Fruit fly (Drosophila melanogaster) whole organism, adult: Measurements from ENCODE around the gene CG18170.

Experiments used
- CG11617 ChIP-seq: fragments of 200-800 bp; sonication (Bioruptor generic); optimal IDR thresholded peaks from 2 replicates; lab custom pipeline; 2017; ENCODE audit warnings: mild to moderate bottlenecking, missing biosample characterization, missing genetic modification reagents, missing genetic modification characterization
- CG12768 ChIP-seq: fragments of 200-800 bp; sonication (Bioruptor generic); optimal IDR thresholded peaks from 2 replicates; lab custom pipeline; 2017; ENCODE audit warnings: missing biosample characterization, missing genetic modification characterization, mild to moderate bottlenecking, moderate library complexity, missing genetic modification reagents
- CG14711 ChIP-seq: fragments of 200-800 bp; sonication (Bioruptor generic); optimal IDR thresholded peaks from 2 replicates; lab custom pipeline; 2018; ENCODE audit warnings: missing biosample characterization, mild to moderate bottlenecking, missing genetic modification characterization, moderate library complexity
- CG1620 ChIP-seq: fragments of 200-800 bp; sonication (Bioruptor generic); optimal IDR thresholded peaks from 2 replicates; lab custom pipeline; 2016; ENCODE audit warnings: missing biosample characterization, missing genetic modification characterization
- CG33017 ChIP-seq: fragments of 200-800 bp; sonication (Bioruptor generic); optimal IDR thresholded peaks from 2 replicates; lab custom pipeline; 2018; ENCODE audit warnings: missing biosample characterization, mild to moderate bottlenecking, missing genetic modification characterization, moderate library complexity
- CG5204 ChIP-seq: fragments of 200-800 bp; sonication (Bioruptor generic); optimal IDR thresholded peaks from 2 replicates; lab custom pipeline; 2016; ENCODE audit warnings: missing biosample characterization, missing genetic modification characterization
- CG7045 ChIP-seq: fragments of 200-800 bp; sonication (Bioruptor generic); optimal IDR thresholded peaks from 2 replicates; lab custom pipeline; 2017; ENCODE audit warnings: missing biosample characterization, mild to moderate bottlenecking, missing genetic modification characterization
- CG7101 ChIP-seq: fragments of 200-800 bp; sonication (Bioruptor generic); optimal IDR thresholded peaks from 2 replicates; lab custom pipeline; 2018; ENCODE audit warnings: missing biosample characterization, mild to moderate bottlenecking, missing genetic modification characterization, moderate library complexity
- Clk ChIP-seq: fragments of 200-800 bp; sonication (Bioruptor generic); optimal IDR thresholded peaks from 2 replicates; lab custom pipeline; 2017; ENCODE audit warnings: missing biosample characterization, missing genetic modification characterization
- Crg-1 ChIP-seq: fragments of 200-800 bp; sonication (Bioruptor generic); optimal IDR thresholded peaks from 2 replicates; lab custom pipeline; 2016; ENCODE audit warnings: missing biosample characterization, missing genetic modification characterization
- Hr96 ChIP-seq: fragments of 200-800 bp; sonication (Bioruptor generic); optimal IDR thresholded peaks from 2 replicates; lab custom pipeline; 2016; ENCODE audit warnings: missing biosample characterization, missing genetic modification characterization
- Mnt ChIP-seq: fragments of 200-800 bp; sonication (Bioruptor generic); optimal IDR thresholded peaks from 2 replicates; lab custom pipeline; 2016; ENCODE audit warnings: missing biosample characterization, mild to moderate bottlenecking, missing genetic modification characterization
- bab1 ChIP-seq: fragments of 200-800 bp; sonication (Bioruptor generic); optimal IDR thresholded peaks from 3 replicates; lab custom pipeline; 2019; ENCODE audit warnings: missing biosample characterization, mild to moderate bottlenecking, missing genetic modification characterization, moderate library complexity
- cic ChIP-seq: fragments of 200-800 bp; sonication (Bioruptor generic); optimal IDR thresholded peaks from 2 replicates; lab custom pipeline; 2017; ENCODE audit warnings: missing biosample characterization, mild to moderate bottlenecking, missing genetic modification characterization, moderate library complexity
- cnc ChIP-seq, 2 experiments: fragments of >200 bp; optimal IDR thresholded peaks; 2 replicates each; lab custom pipeline; 2017
- kay ChIP-seq: fragments of 200-800 bp; sonication (Bioruptor generic); peaks from one replicate; lab custom pipeline; 2016; ENCODE audit warnings: missing biosample characterization, missing genetic modification characterization, borderline replicate concordance
- ovo ChIP-seq: fragments of 200-800 bp; sonication (Bioruptor generic); optimal IDR thresholded peaks from 2 replicates; lab custom pipeline; 2016; ENCODE audit warnings: missing biosample characterization, missing genetic modification characterization
- pad ChIP-seq: fragments of 200-800 bp; sonication (Bioruptor generic); optimal IDR thresholded peaks from 3 replicates; lab custom pipeline; 2017; ENCODE audit warnings: missing biosample characterization, missing genetic modification characterization, mild to moderate bottlenecking, moderate library complexity, missing genetic modification reagents
- tj ChIP-seq: fragments of 200-800 bp; sonication (Bioruptor generic); optimal IDR thresholded peaks from 3 replicates; lab custom pipeline; 2017; ENCODE audit warnings: missing biosample characterization, mild to moderate bottlenecking, missing genetic modification characterization, moderate library complexity
- toe ChIP-seq: fragments of 200-800 bp; sonication (Bioruptor generic); optimal IDR thresholded peaks from 2 replicates; lab custom pipeline; 2016; ENCODE audit warnings: missing biosample characterization, missing genetic modification characterization

The CG18170 gene

dm6 chr3L:1615701-1616100 lies 12.9 kb downstream of the CG18170 start, which contains the start of gene CG12105:
CG12105 (minus strand) TSS chr3L:1615801.
- no peak for TF ChIP-seq Clk (GFP tag; lab: Kevin White, UChicago)
- no peak for TF ChIP-seq CG7045 (GFP tag; lab: Kevin White, UChicago)
- TF ChIP-seq tj (GFP tag; lab: Kevin White, UChicago), result no peak
- TF ChIP-seq ovo (GFP tag; lab: Kevin White, UChicago), result no peak

- TF ChIP-seq cnc (optimal IDR thresholded peaks at IDR 0.05; lab: Kevin White, UChicago), result no peak
- TF ChIP-seq CG12768 (GFP tag; lab: Kevin White, UChicago), result peak; percentile 48
- no peak for TF ChIP-seq kay (GFP tag; lab: Kevin White, UChicago)
- peak; percentile 15 for TF ChIP-seq CG7045 (GFP tag; lab: Kevin White, UChicago)
- no peak for TF ChIP-seq CG33017 (tag; lab: Kevin White, UChicago)
- TF ChIP-seq Hr96 (GFP tag; lab: Kevin White, UChicago), result peak; percentile 63
- peak; percentile 18 for TF ChIP-seq Crg-1 (GFP tag; lab: Kevin White, UChicago)
- peak; percentile 23 for TF ChIP-seq ovo (GFP tag; lab: Kevin White, UChicago)
- peak; percentile 45 for TF ChIP-seq CG5204 (GFP tag; lab: Kevin White, UChicago)
- TF ChIP-seq CG7101 (tag; lab: Kevin White, UChicago), result peak; percentile 25
- peak; percentile 70 for TF ChIP-seq Mnt (GFP tag; lab: Kevin White, UChicago)
- TF ChIP-seq CG14711, result peak; percentile 55
- peak; percentile 27 for TF ChIP-seq CG1620 (GFP tag; lab: Kevin White, UChicago)
- TF ChIP-seq toe (GFP tag; lab: Kevin White, UChicago), result peak; percentile 24
- TF ChIP-seq pad, result peak; percentile 10
- peak; percentile 67 for TF ChIP-seq bab1
- TF ChIP-seq CG11617 (GFP tag; lab: Kevin White, UChicago), result peak; percentile 66
- no peak for TF ChIP-seq cic (GFP tag; lab: Kevin White, UChicago)
- TF ChIP-seq Clk (GFP tag; lab: Kevin White, UChicago), result no peak
- TF ChIP-seq tj (GFP tag; lab: Kevin White, UChicago), result peak; percentile 60
Observed at dm6 chr3L:1618116-1618727, 15.5 kb downstream of the CG18170 start, which contains the start of the genes CG13926, ABCB7 and CG33230. CG13926 (minus strand) TSS chr3L:1618158. ABCB7 (plus strand) TSS chr3L:1618414. CG33230 (plus strand) TSS chr3L:1618414.

dm6 chr3L:1626924-1627323 lies 24.2 kb downstream of the CG18170 start:
- TF ChIP-seq CG14711 (no peak), CG33017 (tag; lab: Kevin White, UChicago) (no peak)

- TF ChIP-seq toe (GFP tag; lab: Kevin White, UChicago) (peak; percentile 44), Clk (GFP tag; lab: Kevin White, UChicago) (peak; percentile 50), bab1 (no peak), tj (GFP tag; lab: Kevin White, UChicago) (no peak), cic (GFP tag; lab: Kevin White, UChicago) (peak; percentile 35), Mnt (GFP tag; lab: Kevin White, UChicago) (no peak), CG11617 (GFP tag; lab: Kevin White, UChicago) (no peak), CG1620 (GFP tag; lab: Kevin White, UChicago) (no peak), Hr96 (GFP tag; lab: Kevin White, UChicago) (no peak), pad (no peak), Crg-1 (GFP tag; lab: Kevin White, UChicago) (no peak), cnc (optimal IDR thresholded peaks at IDR 0.05; lab: Kevin White, UChicago) (no peak), CG33017 (tag; lab: Kevin White, UChicago) (no peak), kay (GFP tag; lab: Kevin White, UChicago) (no peak), CG7045 (GFP tag; lab: Kevin White, UChicago) (peak; percentile 13), CG14711 (no peak), CG5204 (GFP tag; lab: Kevin White, UChicago) (peak; percentile 35), CG12768 (GFP tag; lab: Kevin White, UChicago) (no peak), CG7101 (tag; lab: Kevin White, UChicago) (no peak), ovo (GFP tag; lab: Kevin White, UChicago) (no peak)
Observed at dm6 chr3L:1628176-1628866, 25.6 kb downstream of the CG18170 start, which contains the start of gene CG13928. CG13928 (minus strand) TSS chr3L:1628377.

dm6 chr3L:1629064-1629777 lies 26.5 kb downstream of the CG18170 start, which contains the start of gene GC:
GC (minus strand) TSS chr3L:1629301.
- TF ChIP-seq CG5204 (GFP tag; lab: Kevin White, UChicago) (no peak), Mnt (GFP tag; lab: Kevin White, UChicago) (no peak), Hr96 (GFP tag; lab: Kevin White, UChicago) (no peak), cnc (optimal IDR thresholded peaks at IDR 0.05; lab: Kevin White, UChicago) (no peak), pad (no peak)
